Worm (Caenorhabditis elegans) whole organism, L4/young adult: ENCODE measurements around the gene dgk-2.

Source experiments
- W03F9.2 ChIP-seq: fragments of 150-350 bp; optimal IDR thresholded peaks from 2 replicates; lab custom pipeline; 2014; ENCODE audit warnings: missing biosample characterization, missing genetic modification characterization
- dao-5 ChIP-seq: sonication (generic microtip); optimal IDR thresholded peaks from 2 replicates; lab custom pipeline; 2016; ENCODE audit warnings: missing genotype, missing genetic modification characterization, moderate library complexity, missing compliant biosample characterization
- him-1 ChIP-seq: sonication (generic microtip); optimal IDR thresholded peaks from 2 replicates; lab custom pipeline; 2016; ENCODE audit warnings: missing genotype, missing genetic modification reagents, missing genetic modification characterization, missing compliant biosample characterization

- no peak for TF ChIP-seq W03F9.2 (tag; lab: Kevin White, UChicago)
- no peak for TF ChIP-seq him-1 (tag; lab: Kevin White, UChicago)
- TF ChIP-seq dao-5, result no peak
These were observed 19.1 kb upstream of the dgk-2 start for ce11 chrX:4523315-4523714.
